Fruit fly (Drosophila melanogaster): ENCODE results near the gene CG14418.

DNA sequence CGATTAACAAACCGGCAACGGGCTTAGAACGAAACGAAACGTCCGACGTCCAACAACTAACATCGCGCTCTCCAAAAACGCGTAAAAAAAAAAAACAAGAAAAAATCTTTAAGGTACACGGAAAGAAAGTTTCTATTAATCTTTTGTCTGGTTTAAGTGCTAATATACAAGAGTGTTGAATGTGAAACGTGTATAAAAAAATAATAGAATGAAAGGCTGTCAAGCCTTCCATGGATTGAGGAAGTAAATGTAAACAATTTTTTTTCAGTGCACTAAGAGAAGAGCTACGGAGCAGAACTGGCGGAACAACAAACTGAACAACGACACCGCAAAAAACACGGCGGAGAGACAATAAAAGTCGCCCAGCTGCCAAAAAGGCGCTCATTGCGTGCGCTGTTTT is 36.3 kb upstream of the CG14418 start, which contains the start of gene CG3588:
- TF ChIP-seq usp (GFP tag; optimal IDR thresholded peaks at IDR 0.05) (no peak), pan (optimal IDR thresholded peaks at IDR 0.05) (no peak), Dll (optimal IDR thresholded peaks at IDR 0.05) (no peak)
